Fruit fly (Drosophila melanogaster) whole organism, adult: ENCODE results near the gene CG14770.

Experiments used
- CG11617 ChIP-seq: fragments of 200-800 bp; sonication (Bioruptor generic); optimal IDR thresholded peaks from 2 replicates; lab custom pipeline; 2017; ENCODE audit warnings: mild to moderate bottlenecking, missing biosample characterization, missing genetic modification reagents, missing genetic modification characterization
- CG12768 ChIP-seq: fragments of 200-800 bp; sonication (Bioruptor generic); optimal IDR thresholded peaks from 2 replicates; lab custom pipeline; 2017; ENCODE audit warnings: missing biosample characterization, missing genetic modification characterization, mild to moderate bottlenecking, moderate library complexity, missing genetic modification reagents
- CG14711 ChIP-seq: fragments of 200-800 bp; sonication (Bioruptor generic); optimal IDR thresholded peaks from 2 replicates; lab custom pipeline; 2018; ENCODE audit warnings: missing biosample characterization, mild to moderate bottlenecking, missing genetic modification characterization, moderate library complexity
- CG1620 ChIP-seq: fragments of 200-800 bp; sonication (Bioruptor generic); optimal IDR thresholded peaks from 2 replicates; lab custom pipeline; 2016; ENCODE audit warnings: missing biosample characterization, missing genetic modification characterization
- CG33017 ChIP-seq: fragments of 200-800 bp; sonication (Bioruptor generic); optimal IDR thresholded peaks from 2 replicates; lab custom pipeline; 2018; ENCODE audit warnings: missing biosample characterization, mild to moderate bottlenecking, missing genetic modification characterization, moderate library complexity
- CG5204 ChIP-seq: fragments of 200-800 bp; sonication (Bioruptor generic); optimal IDR thresholded peaks from 2 replicates; lab custom pipeline; 2016; ENCODE audit warnings: missing biosample characterization, missing genetic modification characterization
- CG7045 ChIP-seq: fragments of 200-800 bp; sonication (Bioruptor generic); optimal IDR thresholded peaks from 2 replicates; lab custom pipeline; 2017; ENCODE audit warnings: missing biosample characterization, mild to moderate bottlenecking, missing genetic modification characterization
- CG7101 ChIP-seq: fragments of 200-800 bp; sonication (Bioruptor generic); optimal IDR thresholded peaks from 2 replicates; lab custom pipeline; 2018; ENCODE audit warnings: missing biosample characterization, mild to moderate bottlenecking, missing genetic modification characterization, moderate library complexity
- Clk ChIP-seq: fragments of 200-800 bp; sonication (Bioruptor generic); optimal IDR thresholded peaks from 2 replicates; lab custom pipeline; 2017; ENCODE audit warnings: missing biosample characterization, missing genetic modification characterization
- Crg-1 ChIP-seq: fragments of 200-800 bp; sonication (Bioruptor generic); optimal IDR thresholded peaks from 2 replicates; lab custom pipeline; 2016; ENCODE audit warnings: missing biosample characterization, missing genetic modification characterization
- Hr96 ChIP-seq: fragments of 200-800 bp; sonication (Bioruptor generic); optimal IDR thresholded peaks from 2 replicates; lab custom pipeline; 2016; ENCODE audit warnings: missing biosample characterization, missing genetic modification characterization
- Mnt ChIP-seq: fragments of 200-800 bp; sonication (Bioruptor generic); optimal IDR thresholded peaks from 2 replicates; lab custom pipeline; 2016; ENCODE audit warnings: missing biosample characterization, mild to moderate bottlenecking, missing genetic modification characterization
- bab1 ChIP-seq: fragments of 200-800 bp; sonication (Bioruptor generic); optimal IDR thresholded peaks from 3 replicates; lab custom pipeline; 2019; ENCODE audit warnings: missing biosample characterization, mild to moderate bottlenecking, missing genetic modification characterization, moderate library complexity
- cic ChIP-seq: fragments of 200-800 bp; sonication (Bioruptor generic); optimal IDR thresholded peaks from 2 replicates; lab custom pipeline; 2017; ENCODE audit warnings: missing biosample characterization, mild to moderate bottlenecking, missing genetic modification characterization, moderate library complexity
- cnc ChIP-seq, 2 experiments: fragments of >200 bp; optimal IDR thresholded peaks; 2 replicates each; lab custom pipeline; 2017
- kay ChIP-seq: fragments of 200-800 bp; sonication (Bioruptor generic); peaks from one replicate; lab custom pipeline; 2016; ENCODE audit warnings: missing biosample characterization, missing genetic modification characterization, borderline replicate concordance
- ovo ChIP-seq: fragments of 200-800 bp; sonication (Bioruptor generic); optimal IDR thresholded peaks from 2 replicates; lab custom pipeline; 2016; ENCODE audit warnings: missing biosample characterization, missing genetic modification characterization
- pad ChIP-seq: fragments of 200-800 bp; sonication (Bioruptor generic); optimal IDR thresholded peaks from 3 replicates; lab custom pipeline; 2017; ENCODE audit warnings: missing biosample characterization, missing genetic modification characterization, mild to moderate bottlenecking, moderate library complexity, missing genetic modification reagents
- tj ChIP-seq: fragments of 200-800 bp; sonication (Bioruptor generic); optimal IDR thresholded peaks from 3 replicates; lab custom pipeline; 2017; ENCODE audit warnings: missing biosample characterization, mild to moderate bottlenecking, missing genetic modification characterization, moderate library complexity
- toe ChIP-seq: fragments of 200-800 bp; sonication (Bioruptor generic); optimal IDR thresholded peaks from 2 replicates; lab custom pipeline; 2016; ENCODE audit warnings: missing biosample characterization, missing genetic modification characterization

The CG14770 gene

dm6 chrX:1384232-1384631, 15.2 kb downstream of the CG14770 start:
- TF ChIP-seq Hr96, result no peak
- TF ChIP-seq Clk (GFP tag; lab: Kevin White, UChicago), result no peak
- peak; percentile 2 for TF ChIP-seq Mnt
- peak; percentile 33 for TF ChIP-seq pad (GFP tag; lab: Kevin White, UChicago)
- TF ChIP-seq cnc (optimal IDR thresholded peaks at IDR 0.05; lab: Kevin White, UChicago), result no peak

DNA sequence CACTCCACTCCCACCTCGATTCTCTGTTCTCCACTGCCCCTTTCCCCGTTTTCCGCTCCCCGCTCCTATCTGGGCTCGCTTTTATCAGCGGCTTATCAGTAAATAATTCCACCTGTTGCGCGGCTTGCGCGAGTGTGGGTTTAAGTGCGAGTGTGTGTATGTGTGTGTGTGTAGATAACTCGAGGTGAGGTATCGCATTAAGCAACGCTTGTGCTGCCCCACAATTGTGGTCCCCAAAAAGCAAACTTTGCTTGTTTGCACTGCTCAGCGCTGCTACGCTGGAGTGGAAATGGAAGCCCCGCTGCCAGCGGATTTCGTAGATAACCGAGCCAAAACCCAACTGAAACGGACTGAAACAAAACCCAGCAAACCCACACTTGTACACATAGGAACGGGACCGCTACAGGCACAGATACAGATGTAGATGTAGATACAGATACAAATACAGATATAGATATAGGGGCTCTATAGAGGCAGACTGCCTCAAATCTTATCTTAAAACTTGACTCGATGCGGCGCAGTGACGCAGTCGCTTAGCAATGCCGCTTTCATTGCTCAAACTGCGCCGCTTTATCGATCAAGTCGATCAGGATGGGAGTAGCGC, 18.2 kb downstream of the CG14770 start:
- TF ChIP-seq Crg-1 (GFP tag; lab: Kevin White, UChicago) (no peak), tj (GFP tag; lab: Kevin White, UChicago) (peak; percentile 64), pad (GFP tag; lab: Kevin White, UChicago) (peak; percentile 8), CG12768 (GFP tag; lab: Kevin White, UChicago) (peak; percentile 16), cnc (optimal IDR thresholded peaks at IDR 0.05; lab: Kevin White, UChicago) (no peak), Mnt (peak; percentile 31), bab1 (no peak)

- TF ChIP-seq tj (GFP tag; lab: Kevin White, UChicago), result peak; percentile 36
- peak; percentile 40 for TF ChIP-seq pad (GFP tag; lab: Kevin White, UChicago)
- TF ChIP-seq kay, result no peak
- peak; percentile 18 for TF ChIP-seq bab1
- TF ChIP-seq ovo (GFP tag; lab: Kevin White, UChicago), result peak; percentile 90
- TF ChIP-seq CG12768 (GFP tag; lab: Kevin White, UChicago), result peak; percentile 36
- TF ChIP-seq Crg-1 (GFP tag; lab: Kevin White, UChicago), result no peak
These were observed 19.2 kb downstream of the CG14770 start for dm6 chrX:1388148-1388703.

DNA sequence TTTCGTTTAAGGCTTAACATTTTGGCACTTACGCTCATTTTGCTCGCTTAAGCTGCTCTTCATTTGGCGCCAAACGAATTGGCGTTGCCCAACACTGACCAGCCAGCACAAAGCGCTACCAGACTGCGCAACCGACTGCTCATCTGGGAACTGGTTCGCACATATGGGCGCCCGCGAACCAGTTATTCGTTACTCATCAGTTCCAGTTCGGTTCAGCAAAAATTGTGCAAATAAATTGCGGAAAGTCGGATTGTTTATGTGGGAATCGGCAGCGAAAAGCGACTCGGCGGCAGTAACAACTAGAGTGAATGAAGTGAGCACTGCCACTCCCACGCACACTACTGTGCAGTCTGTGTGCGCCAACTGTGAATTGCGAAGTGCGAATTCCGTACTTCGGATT, 23.8 kb downstream of the CG14770 start, which contains the start of gene Rilpl:
Gene Rilpl, plus strand, starts transcription at position 180 of the 400 bp plus-strand sequence.
- TF ChIP-seq bab1 (peak; percentile 70), CG12768 (GFP tag; lab: Kevin White, UChicago) (peak; percentile 53), Clk (GFP tag; lab: Kevin White, UChicago) (no peak), Hr96 (no peak), CG33017 (tag; lab: Kevin White, UChicago) (no peak), tj (GFP tag; lab: Kevin White, UChicago) (peak; percentile 23), CG11617 (GFP tag; lab: Kevin White, UChicago) (no peak), cic (GFP tag; lab: Kevin White, UChicago) (peak; percentile 49), Mnt (peak; percentile 81), ovo (GFP tag; lab: Kevin White, UChicago) (peak; percentile 6), kay (peak; percentile 69), cnc (optimal IDR thresholded peaks at IDR 0.05; lab: Kevin White, UChicago) (no peak), toe (peak; percentile 29), CG7045 (GFP tag; lab: Kevin White, UChicago) (no peak), pad (GFP tag; lab: Kevin White, UChicago) (peak; percentile 57), CG14711 (tag; lab: Kevin White, UChicago) (peak; percentile 4), CG1620 (peak; percentile 69), CG7101 (tag; lab: Kevin White, UChicago) (peak; percentile 62), Crg-1 (GFP tag; lab: Kevin White, UChicago) (peak; percentile 77), CG5204 (no peak)

- no peak for TF ChIP-seq CG14711 (tag; lab: Kevin White, UChicago)
- no peak for TF ChIP-seq ovo (GFP tag; lab: Kevin White, UChicago)
- no peak for TF ChIP-seq kay
- no peak for TF ChIP-seq Mnt
- no peak for TF ChIP-seq cnc (optimal IDR thresholded peaks at IDR 0.05; lab: Kevin White, UChicago)
- no peak for TF ChIP-seq Crg-1 (GFP tag; lab: Kevin White, UChicago)
- TF ChIP-seq Hr96, result no peak
- TF ChIP-seq toe, result no peak
- TF ChIP-seq CG11617 (GFP tag; lab: Kevin White, UChicago), result no peak
- TF ChIP-seq cic (GFP tag; lab: Kevin White, UChicago), result no peak
These were observed 28.8 kb downstream of the CG14770 start for dm6 chrX:1397649-1398454.

DNA sequence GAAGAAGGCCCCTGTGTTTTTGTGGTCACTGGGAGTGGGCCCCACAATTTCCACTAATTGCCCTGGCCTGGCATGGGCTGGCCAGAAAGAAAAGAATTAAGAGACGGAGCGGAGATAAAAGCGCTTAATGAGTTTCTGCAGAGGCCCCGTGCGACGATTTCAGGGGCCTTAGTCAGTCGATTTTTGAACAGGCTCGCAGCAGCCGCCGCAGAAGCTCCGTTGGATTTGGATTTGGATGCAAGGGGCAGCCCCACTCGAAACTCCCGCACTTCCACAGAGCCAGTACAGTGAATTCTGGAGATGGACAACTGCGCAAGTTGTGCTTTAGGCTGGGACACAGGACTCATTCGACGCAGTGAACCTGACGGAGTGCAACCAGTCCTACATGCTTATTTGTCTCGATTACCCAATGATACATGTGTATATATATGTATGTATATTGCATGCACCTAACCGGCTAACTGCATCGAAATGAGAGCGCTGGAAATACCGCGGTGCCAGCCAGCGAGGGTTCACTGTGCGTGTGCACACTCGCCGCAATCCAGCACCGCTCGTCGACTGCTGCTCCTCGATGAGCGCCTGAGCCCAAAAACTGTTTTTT, 29.5 kb downstream of the CG14770 start:
- no peak for TF ChIP-seq CG1620
- no peak for TF ChIP-seq CG11617 (GFP tag; lab: Kevin White, UChicago)
- peak; percentile 34 for TF ChIP-seq CG7101 (tag; lab: Kevin White, UChicago)
- TF ChIP-seq cic (GFP tag; lab: Kevin White, UChicago), result no peak
- TF ChIP-seq cnc (optimal IDR thresholded peaks at IDR 0.05; lab: Kevin White, UChicago), result no peak
- no peak for TF ChIP-seq ovo (GFP tag; lab: Kevin White, UChicago)
- TF ChIP-seq CG12768 (GFP tag; lab: Kevin White, UChicago), result no peak
- peak; percentile 44 for TF ChIP-seq pad (GFP tag; lab: Kevin White, UChicago)
- TF ChIP-seq toe, result peak; percentile 19
- TF ChIP-seq Hr96, result peak; percentile 22
- no peak for TF ChIP-seq kay
- no peak for TF ChIP-seq Mnt
- no peak for TF ChIP-seq Clk (GFP tag; lab: Kevin White, UChicago)
- TF ChIP-seq tj (GFP tag; lab: Kevin White, UChicago), result no peak
- no peak for TF ChIP-seq Crg-1 (GFP tag; lab: Kevin White, UChicago)
